Worm (Caenorhabditis elegans): ENCODE results near the gene sqst-1.

The sqst-1 gene

DNA sequence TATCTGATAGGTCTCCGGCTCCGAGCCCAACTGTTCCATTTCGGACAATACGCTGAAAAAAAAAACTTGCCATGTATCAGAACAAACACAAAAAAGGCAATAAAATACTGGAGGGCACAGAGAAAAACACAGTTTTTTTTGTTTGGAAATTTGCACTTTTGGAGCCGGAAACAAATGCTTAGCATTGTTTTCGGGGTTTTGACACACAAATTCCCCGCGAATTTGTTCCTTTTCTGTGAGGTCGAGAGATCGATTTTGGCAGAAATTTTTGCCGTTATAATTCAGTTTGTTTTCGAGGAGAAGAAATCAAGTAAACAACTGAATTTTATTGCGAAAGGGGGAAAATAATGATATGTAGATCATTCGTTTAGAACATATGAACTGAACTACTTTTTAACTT, 22.5 kb downstream of the sqst-1 start, which contains the start of gene K08E4.2:
TSS of gene K08E4.2 (minus strand) at position 54 of the 400 bp plus-strand sequence.
- TF ChIP-seq ama-1 (optimal IDR thresholded peaks at IDR 0.05) = no peak
- TF ChIP-seq daf-12 (tag; optimal IDR thresholded peaks at IDR 0.05) = no peak
- TF ChIP-seq egl-5 (tag; optimal IDR thresholded peaks at IDR 0.05) = no peak
- TF ChIP-seq ceh-9 (tag; optimal IDR thresholded peaks at IDR 0.05) = no peak
- no peak for TF ChIP-seq nhr-11 (tag; optimal IDR thresholded peaks at IDR 0.05)
- TF ChIP-seq aly-2 (tag; optimal IDR thresholded peaks at IDR 0.05) = no peak
- no peak for TF ChIP-seq unc-62 (GFP tag; optimal IDR thresholded peaks at IDR 0.05)
- TF ChIP-seq elt-2 (tag; optimal IDR thresholded peaks at IDR 0.05) = no peak
- TF ChIP-seq skn-1 (tag; optimal IDR thresholded peaks at IDR 0.05) = no peak
- no peak for TF ChIP-seq nhr-23 (tag; optimal IDR thresholded peaks at IDR 0.05)
- TF ChIP-seq nhr-77 (tag; optimal IDR thresholded peaks at IDR 0.05) = no peak
- TF ChIP-seq ceh-28 (tag; optimal IDR thresholded peaks at IDR 0.05) = no peak
- no peak for TF ChIP-seq fos-1 (tag; optimal IDR thresholded peaks at IDR 0.05)
- TF ChIP-seq ceh-16 (tag; optimal IDR thresholded peaks at IDR 0.05) = no peak
- no peak for TF ChIP-seq ceh-82 (tag; optimal IDR thresholded peaks at IDR 0.05)

ce11 chrIV:12057508-12057907, 23.4 kb downstream of the sqst-1 start, which contains the start of gene K08E4.3:
TSS of gene K08E4.3 (plus strand) at chrIV:12057742.
- TF ChIP-seq snpc-4 (tag; optimal IDR thresholded peaks at IDR 0.05) = no peak
- peak; percentile 55 for TF ChIP-seq nfya-1 (tag; optimal IDR thresholded peaks at IDR 0.05; ENCODE audit: insufficient read depth)
- TF ChIP-seq R02D3.7 (tag; optimal IDR thresholded peaks at IDR 0.05) = no peak
- no peak for TF ChIP-seq fkh-10 (GFP tag; optimal IDR thresholded peaks at IDR 0.05)
- no peak for TF ChIP-seq ceh-16 (tag; optimal IDR thresholded peaks at IDR 0.05)
- TF ChIP-seq daf-12 (tag; optimal IDR thresholded peaks at IDR 0.05) = no peak
- TF ChIP-seq mdl-1 (tag; optimal IDR thresholded peaks at IDR 0.05) = no peak
- peak; percentile 33 for TF ChIP-seq unc-62 (GFP tag; optimal IDR thresholded peaks at IDR 0.05)
- no peak for TF ChIP-seq ZK546.5 (tag; optimal IDR thresholded peaks at IDR 0.05)
- TF ChIP-seq jun-1 (tag; optimal IDR thresholded peaks at IDR 0.05) = no peak
- no peak for TF ChIP-seq hmg-11 (tag; optimal IDR thresholded peaks at IDR 0.05)
- TF ChIP-seq ceh-28 (tag; optimal IDR thresholded peaks at IDR 0.05) = no peak

DNA sequence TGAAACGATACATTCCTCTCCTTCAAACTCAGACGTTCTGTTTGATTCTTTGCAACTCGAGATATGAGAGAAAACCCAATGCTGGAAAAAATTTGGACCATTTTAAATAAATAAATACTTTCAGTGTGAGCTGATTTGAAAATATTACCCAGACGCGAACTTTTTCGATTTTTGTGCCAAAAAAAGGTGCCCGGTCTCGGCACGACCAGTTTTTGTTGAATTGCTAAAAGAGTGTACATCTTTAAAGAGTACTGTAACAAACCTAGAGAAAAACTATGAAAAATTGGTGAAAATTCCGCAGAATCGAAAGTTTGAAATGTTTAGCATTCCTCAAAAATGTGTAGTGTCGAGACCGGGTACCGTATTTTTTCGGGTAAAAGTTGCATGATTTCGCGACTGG, 27.1 kb downstream of the sqst-1 start, which contains the start of gene K08E4.8:
TSS of gene K08E4.8 (minus strand) at position 101 of the 400 bp plus-strand sequence.
- TF ChIP-seq ceh-16 (tag; optimal IDR thresholded peaks at IDR 0.05) (no peak), nhr-28 (tag; optimal IDR thresholded peaks at IDR 0.05) (no peak), R02D3.7 (tag; optimal IDR thresholded peaks at IDR 0.05) (no peak), nhr-23 (tag; optimal IDR thresholded peaks at IDR 0.05) (no peak), jun-1 (tag; optimal IDR thresholded peaks at IDR 0.05) (no peak), elt-3 (tag; optimal IDR thresholded peaks at IDR 0.05) (no peak)

DNA sequence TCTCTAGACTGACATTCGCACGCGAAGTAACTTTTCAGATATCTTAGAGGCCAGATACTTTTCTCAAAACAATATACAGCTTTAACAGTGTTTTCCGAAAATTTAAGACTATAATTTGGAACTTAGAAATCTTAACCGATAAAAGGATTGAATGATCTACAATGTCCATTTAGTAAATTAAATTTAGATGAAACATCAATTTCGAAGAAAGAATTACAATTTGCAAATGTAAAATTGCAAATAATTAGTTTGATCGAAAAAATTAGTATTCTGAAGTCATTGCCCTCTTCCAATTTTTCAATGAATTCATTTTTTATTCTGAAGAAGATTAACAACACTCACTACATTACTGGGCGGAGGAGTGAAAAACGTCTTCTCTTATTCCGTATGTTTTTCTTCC, 34.5 kb downstream of the sqst-1 start, which contains the start of gene bath-37:
TSS of gene bath-37 (plus strand) at position 301 of the 400 bp plus-strand sequence.
- TF ChIP-seq tbx-2 (tag; optimal IDR thresholded peaks at IDR 0.05) (no peak), egl-27 (tag; optimal IDR thresholded peaks at IDR 0.05) (no peak), elt-3 (tag; optimal IDR thresholded peaks at IDR 0.05) (no peak), pha-4 (tag; optimal IDR thresholded peaks at IDR 0.05) (no peak), hmg-11 (tag; optimal IDR thresholded peaks at IDR 0.05) (no peak), egl-5 (tag; optimal IDR thresholded peaks at IDR 0.05) (no peak), zag-1 (tag; optimal IDR thresholded peaks at IDR 0.05) (no peak), ceh-28 (tag; optimal IDR thresholded peaks at IDR 0.05) (no peak)

ce11 chrIV:12075497-12075896, 41.4 kb downstream of the sqst-1 start, which contains the start of gene K08E4.7:
TSS of gene K08E4.7 (plus strand) at chrIV:12075797.
- no peak for TF ChIP-seq unc-62 (GFP tag; optimal IDR thresholded peaks at IDR 0.05)
- TF ChIP-seq fos-1 (tag; optimal IDR thresholded peaks at IDR 0.05) = no peak
- no peak for TF ChIP-seq skn-1 (tag; optimal IDR thresholded peaks at IDR 0.05)
- TF ChIP-seq pha-4 (tag; optimal IDR thresholded peaks at IDR 0.05) = no peak
- no peak for TF ChIP-seq ama-1 (optimal IDR thresholded peaks at IDR 0.05)
- TF ChIP-seq elt-1 (tag; optimal IDR thresholded peaks at IDR 0.05) = no peak
- TF ChIP-seq nhr-25 (tag; optimal IDR thresholded peaks at IDR 0.05) = no peak
- TF ChIP-seq nhr-12 (tag; optimal IDR thresholded peaks at IDR 0.05) = no peak
- TF ChIP-seq elt-3 (tag; optimal IDR thresholded peaks at IDR 0.05) = no peak
- TF ChIP-seq unc-39 (tag; optimal IDR thresholded peaks at IDR 0.05) = no peak
- TF ChIP-seq nhr-28 (tag; optimal IDR thresholded peaks at IDR 0.05) = no peak
- no peak for TF ChIP-seq R02D3.7 (tag; optimal IDR thresholded peaks at IDR 0.05)
- TF ChIP-seq mdl-1 (tag; optimal IDR thresholded peaks at IDR 0.05) = no peak
- TF ChIP-seq tbx-2 (tag; optimal IDR thresholded peaks at IDR 0.05) = no peak
- TF ChIP-seq hmg-11 (tag; optimal IDR thresholded peaks at IDR 0.05) = no peak
- no peak for TF ChIP-seq nhr-237 (tag; optimal IDR thresholded peaks at IDR 0.05)
- no peak for TF ChIP-seq nhr-77 (tag; optimal IDR thresholded peaks at IDR 0.05)
- no peak for TF ChIP-seq egl-27 (tag; optimal IDR thresholded peaks at IDR 0.05)
- TF ChIP-seq sea-2 (GFP tag; optimal IDR thresholded peaks at IDR 0.05) = no peak
